Fruit fly (Drosophila melanogaster) whole organism, embryonic: ENCODE data around the gene Pld3.

Source experiments
- CG7963 ChIP-seq: fragments of 200-800 bp; sonication (Bioruptor generic); IDR thresholded peaks from 3 replicates; pipeline ENCODE4 v1.3.6; 2022; ENCODE audit warnings: missing biosample characterization, missing genetic modification characterization; ENCODE audit not compliant: partially characterized antibody
- Tbp ChIP-seq: fragments of >200 bp; optimal IDR thresholded peaks from 2 replicates; lab custom pipeline; 2018; ENCODE audit warnings: missing biosample characterization, missing genetic modification characterization
- pan ChIP-seq, 4 experiments: fragments of >200 bp in 3 of 4; fragments of 200-800 bp in 1 of 4; sonication (Bioruptor generic) in 1 of 4; optimal IDR thresholded peaks in 3 of 4; IDR thresholded peaks in 1 of 4; 2 replicates each; pipeline versions ENCODE4 v1.3.6 to Lab custom; 2017 to 2022; ENCODE audit warnings: missing biosample characterization in 2 of 4, missing genetic modification characterization in 2 of 4, mixed read lengths in 1 of 4
- ranshi ChIP-seq: fragments of 200-800 bp; sonication (Bioruptor generic); IDR thresholded peaks from 2 replicates; pipeline ENCODE4 v1.3.6; 2022; ENCODE audit warnings: missing biosample characterization, missing genetic modification characterization
- sd ChIP-seq: fragments of 200-800 bp; sonication (Bioruptor generic); optimal IDR thresholded peaks from 3 replicates; lab custom pipeline; 2018; ENCODE audit warnings: missing biosample characterization, mild to moderate bottlenecking, missing genetic modification characterization, moderate library complexity

dm6 chr2L:21142972-21143385 is 15.7 kb upstream of the Pld3 start, which contains the start of gene pths:
- 0 out of 2 replicates have a peak, but pooled peaks have one; percentile 41 for TF ChIP-seq ranshi (GFP tag; lab: Robert Waterston, UW)
- no peak for TF ChIP-seq sd
- no peak for TF ChIP-seq pan (optimal IDR thresholded peaks at IDR 0.05; lab: Kevin White, UChicago)
- peak in 1 of 2 experiments; percentile 51 for TF ChIP-seq pan (GFP tag; optimal IDR thresholded peaks at IDR 0.05 in 1 of 2, IDR thresholded peaks at IDR 0.05 in 1 of 2)
- peak; percentile 65; the same call in 2 of the 3 replicates for TF ChIP-seq CG7963 (GFP tag; lab: Robert Waterston, UW)
- TF ChIP-seq Tbp (GFP tag; lab: Kevin White, UChicago), result no peak
